Fruit fly (Drosophila melanogaster): Measurements from ENCODE around the gene CG15561.
A peak's percentile ranks its signal among the peaks of the same experiment; 100 is the strongest.

Gene CG15561

DNA sequence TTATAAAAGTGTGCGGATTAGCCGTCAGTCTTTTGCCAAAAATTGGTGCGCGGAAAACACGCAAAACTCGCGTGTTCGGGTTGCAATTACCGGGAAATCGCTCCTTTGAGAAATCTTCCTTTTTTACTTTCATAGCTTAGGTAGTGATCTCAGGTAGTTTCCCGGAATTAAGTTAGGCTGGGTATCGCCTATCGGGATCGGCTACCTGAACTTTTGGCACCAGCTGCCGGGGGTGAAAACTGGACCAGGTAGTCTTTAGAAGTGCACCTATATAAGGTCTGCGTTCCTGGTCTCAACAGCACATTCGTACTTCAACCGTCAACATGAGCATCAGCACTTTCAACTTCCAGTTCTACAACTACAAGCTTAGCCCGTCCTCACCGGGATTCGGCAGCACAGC lies 22.7 kb downstream of the CG15561 start, which contains the start of gene bnk:
TSS of gene bnk (plus strand) at position 301 of the 400 bp plus-strand sequence.
- TF ChIP-seq inv (GFP tag; IDR thresholded peaks at IDR 0.05; ENCODE audit: partially characterized antibody) (no peak), tll (GFP tag; optimal IDR thresholded peaks at IDR 0.05) (peak in 1 of 2 experiments; percentile 35), CG15479 (GFP tag; optimal IDR thresholded peaks at IDR 0.05) (peak; percentile 83)

DNA sequence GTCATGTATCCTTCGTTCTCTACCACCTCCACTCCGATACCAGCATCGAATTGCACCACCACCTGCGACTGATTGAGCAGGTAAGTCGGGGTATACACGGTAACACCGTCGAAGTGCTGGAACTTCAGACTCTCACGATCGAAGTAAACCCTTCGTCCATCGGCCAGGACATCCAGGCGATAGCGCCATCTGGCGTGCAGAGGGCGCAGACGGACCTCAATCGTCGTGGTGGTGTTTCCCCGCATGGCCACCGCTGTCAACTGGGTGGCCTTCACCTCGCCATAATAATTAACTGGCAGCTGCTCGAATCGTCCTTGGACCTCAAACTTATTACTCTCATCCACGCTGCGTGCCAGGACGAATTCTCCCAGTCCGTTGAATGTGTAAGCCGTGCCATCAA lies 33.9 kb downstream of the CG15561 start:
- TF ChIP-seq Ets65A (GFP tag) (peak; percentile 52), caup (GFP tag; optimal IDR thresholded peaks at IDR 0.05; ENCODE audit: severe bottlenecking) (no peak), cas (GFP tag; IDR thresholded peaks at IDR 0.05) (no peak), CTCF (GFP tag; optimal IDR thresholded peaks at IDR 0.05) (peak; percentile 27), CG30431 (GFP tag; optimal IDR thresholded peaks at IDR 0.05) (no peak), CG1529 (GFP tag; optimal IDR thresholded peaks at IDR 0.05) (no peak)

DNA sequence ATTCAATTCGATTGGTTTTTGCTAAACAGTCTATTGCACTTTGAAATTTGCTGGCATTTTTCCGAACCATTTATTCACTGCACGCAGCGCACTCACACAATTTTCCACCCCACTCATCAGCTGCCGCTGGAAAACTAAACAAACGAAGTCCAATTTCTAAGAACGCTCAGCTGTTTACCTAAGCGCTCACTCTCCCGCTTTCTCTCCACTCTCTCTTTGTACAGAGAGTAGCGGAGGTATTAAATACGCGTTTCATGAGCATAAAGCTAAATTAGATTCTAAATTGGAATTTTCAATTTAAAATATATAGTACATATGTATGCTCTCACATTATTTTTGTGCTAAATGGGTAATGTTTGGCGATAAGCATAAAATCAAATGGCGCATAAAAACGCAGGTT lies 46.8 kb downstream of the CG15561 start, which contains the start of gene stops:
TSS of gene stops (minus strand) at position 139 of the 400 bp plus-strand sequence.
- no peak for TF ChIP-seq ham (GFP tag; IDR thresholded peaks at IDR 0.05)
- peak; percentile 10 for TF ChIP-seq bab2 (GFP tag; optimal IDR thresholded peaks at IDR 0.05)
- no peak for TF ChIP-seq Fer2 (tag; optimal IDR thresholded peaks at IDR 0.05)
- no peak for TF ChIP-seq klu (GFP tag; IDR thresholded peaks at IDR 0.05)
- no peak for TF ChIP-seq lov (optimal IDR thresholded peaks at IDR 0.05)
- TF ChIP-seq lov (GFP tag; IDR thresholded peaks at IDR 0.05): no peak
- TF ChIP-seq CG11560 (tag; IDR thresholded peaks at IDR 0.05): no peak
- TF ChIP-seq CG1602 (GFP tag; optimal IDR thresholded peaks at IDR 0.05): peak; percentile 41
- peak in 1 of 2 experiments; percentile 61 for TF ChIP-seq crp (GFP tag; optimal IDR thresholded peaks at IDR 0.05)
- TF ChIP-seq Oaz (GFP tag; IDR thresholded peaks at IDR 0.05): no peak
- TF ChIP-seq trh (GFP tag; optimal IDR thresholded peaks at IDR 0.05): peak; percentile 29
- TF ChIP-seq dm (GFP tag; optimal IDR thresholded peaks at IDR 0.05): no peak
- no peak for TF ChIP-seq CG9932 (GFP tag; IDR thresholded peaks at IDR 0.05)
- TF ChIP-seq ac (GFP tag; optimal IDR thresholded peaks at IDR 0.05): no peak
- TF ChIP-seq vnd (GFP tag; IDR thresholded peaks at IDR 0.05; ENCODE audit: partially characterized antibody): no peak
- peak; percentile 17 for TF ChIP-seq bigmax (GFP tag; optimal IDR thresholded peaks at IDR 0.05)
- TF ChIP-seq CG3726 (GFP tag; IDR thresholded peaks at IDR 0.05): no peak
- peak; percentile 50; the same call in 1 of the 2 replicates for TF ChIP-seq CG11247 (GFP tag; IDR thresholded peaks at IDR 0.05)
- TF ChIP-seq CG6854 (GFP tag; optimal IDR thresholded peaks at IDR 0.05): peak; percentile 44
- TF ChIP-seq Eip74EF (GFP tag; optimal IDR thresholded peaks at IDR 0.05): no peak
- TF ChIP-seq Meics (GFP tag; optimal IDR thresholded peaks at IDR 0.05): peak; percentile 65
- TF ChIP-seq CG6689 (GFP tag; IDR thresholded peaks at IDR 0.05): 0 out of 2 replicates have a peak, but pooled peaks have one; percentile 26
- TF ChIP-seq Nf-YC (tag; optimal IDR thresholded peaks at IDR 0.05): no peak
- TF ChIP-seq CG5953 (GFP tag; IDR thresholded peaks at IDR 0.05): 0 out of 2 replicates have a peak, but pooled peaks have one; percentile 49
- TF ChIP-seq Bgb (GFP tag; IDR thresholded peaks at IDR 0.05; ENCODE audit: partially characterized antibody): no peak
- peak; percentile 14 for TF ChIP-seq mam (GFP tag; optimal IDR thresholded peaks at IDR 0.05)
- peak; percentile 5 for TF ChIP-seq CG9876 (GFP tag; optimal IDR thresholded peaks at IDR 0.05)
- no peak for TF ChIP-seq CG7372 (GFP tag; IDR thresholded peaks at IDR 0.05)
- peak; percentile 1 for TF ChIP-seq Ets97D (GFP tag; optimal IDR thresholded peaks at IDR 0.05)
- peak; percentile 1 for TF ChIP-seq CG31388 (GFP tag; optimal IDR thresholded peaks at IDR 0.05)
- TF ChIP-seq pros (GFP tag; optimal IDR thresholded peaks at IDR 0.05): no peak
- peak; percentile 41 for TF ChIP-seq fd96Cb (tag; optimal IDR thresholded peaks at IDR 0.05)
- no peak for TF ChIP-seq h (optimal IDR thresholded peaks at IDR 0.05)
- peak; percentile 67 for TF ChIP-seq CG2678 (tag; optimal IDR thresholded peaks at IDR 0.05)
- TF ChIP-seq CG30403 (GFP tag; optimal IDR thresholded peaks at IDR 0.05): no peak
- peak; percentile 41 for TF ChIP-seq CG9727 (GFP tag; optimal IDR thresholded peaks at IDR 0.05)
- no peak for TF ChIP-seq cato (GFP tag; optimal IDR thresholded peaks at IDR 0.05; ENCODE audit: borderline replicate concordance)
- TF ChIP-seq CG7928 (GFP tag; optimal IDR thresholded peaks at IDR 0.05): no peak
- TF ChIP-seq CG3281 (GFP tag; optimal IDR thresholded peaks at IDR 0.05): peak; percentile 12
- TF ChIP-seq ttk (GFP tag; IDR thresholded peaks at IDR 0.05): peak; percentile 23; the same call in 1 of the 2 replicates
